Worm (Caenorhabditis elegans) whole organism, L4 larva: ENCODE results near the gene aakg-1.

Source experiments
- F26F4.8 ChIP-seq: fragments of 200-800 bp; sonication (Bioruptor generic); conservative IDR thresholded peaks from 2 replicates; pipeline ENCODE4 v1.3.6; 2022; ENCODE audit warnings: missing genetic modification characterization, missing compliant biosample characterization
- R02D3.7 ChIP-seq: fragments of 150-350 bp; sonication (generic microtip); optimal IDR thresholded peaks from 3 replicates; lab custom pipeline; 2014; ENCODE audit warnings: missing biosample characterization, missing genetic modification characterization
- Y105C5A.15 ChIP-seq: fragments of 200-800 bp; sonication (Bioruptor generic); IDR thresholded peaks from 2 replicates; pipeline ENCODE4 v1.3.6; 2022; ENCODE audit warnings: missing genetic modification characterization, missing compliant biosample characterization
- Y75B8A.6 ChIP-seq: fragments of 200-800 bp; sonication (Bioruptor generic); IDR thresholded peaks from 2 replicates; pipeline ENCODE4 v1.3.6; 2022; ENCODE audit warnings: missing genetic modification reagents, missing genetic modification characterization, missing compliant biosample characterization
- ZK337.2 ChIP-seq: fragments of 200-800 bp; sonication (Bioruptor generic); IDR thresholded peaks from 2 replicates; pipeline ENCODE4 v1.3.6; 2022; ENCODE audit warnings: missing genetic modification reagents, missing genetic modification characterization, missing compliant biosample characterization
- aha-1 ChIP-seq: fragments of 150-350 bp; peaks from one replicate; lab custom pipeline; 2014; ENCODE audit warnings: missing biosample characterization, missing genetic modification characterization
- ama-1 ChIP-seq: fragments of 150-350 bp; optimal IDR thresholded peaks from 2 replicates; lab custom pipeline; 2014; ENCODE audit warnings: inconsistent platforms, mixed read lengths
- attf-4 ChIP-seq: sonication (generic microtip); optimal IDR thresholded peaks from 3 replicates; lab custom pipeline; 2017; ENCODE audit warnings: missing biosample characterization, missing genetic modification characterization
- ceh-32 ChIP-seq: sonication (generic microtip); optimal IDR thresholded peaks from 2 replicates; lab custom pipeline; 2016; ENCODE audit warnings: mild to moderate bottlenecking, missing genetic modification characterization, missing compliant biosample characterization; ENCODE audit not compliant: poor library complexity
- ceh-44 ChIP-seq: fragments of 200-800 bp; sonication (Bioruptor generic); IDR thresholded peaks from 2 replicates; pipeline ENCODE4 v1.3.6; 2022; ENCODE audit warnings: missing genetic modification reagents, missing genetic modification characterization, missing compliant biosample characterization
- ceh-82 ChIP-seq: sonication (generic microtip); optimal IDR thresholded peaks from 2 replicates; lab custom pipeline; 2017; ENCODE audit warnings: missing biosample characterization, missing genetic modification characterization
- ces-1 ChIP-seq: fragments of 150-350 bp; sonication (generic microtip); optimal IDR thresholded peaks from 4 replicates; lab custom pipeline; 2014; ENCODE audit warnings: missing biosample characterization, missing genetic modification reagents, missing genetic modification characterization
- cey-2 ChIP-seq: sonication (generic microtip); optimal IDR thresholded peaks from 3 replicates; lab custom pipeline; 2017; ENCODE audit warnings: missing genetic modification characterization, mild to moderate bottlenecking, missing compliant biosample characterization, antibody characterized with exemption, borderline replicate concordance; ENCODE audit not compliant: insufficient read depth
- daf-19 ChIP-seq: fragments of 200-800 bp; sonication (Bioruptor generic); conservative IDR thresholded peaks from 2 replicates; pipeline ENCODE4 v1.3.6; 2022; ENCODE audit warnings: missing genetic modification characterization, missing compliant biosample characterization
- daf-8 ChIP-seq: fragments of 200-800 bp; sonication (Bioruptor generic); IDR thresholded peaks from 2 replicates; pipeline ENCODE4 v1.3.6; 2022; ENCODE audit warnings: missing genetic modification characterization, missing compliant biosample characterization
- dmd-9 ChIP-seq: fragments of 200-800 bp; sonication (Bioruptor generic); IDR thresholded peaks from 2 replicates; pipeline ENCODE4 v1.3.6; 2022; ENCODE audit warnings: missing genetic modification reagents, missing genetic modification characterization, missing compliant biosample characterization
- duxl-1 ChIP-seq: sonication (generic microtip); optimal IDR thresholded peaks from 2 replicates; lab custom pipeline; 2016; ENCODE audit warnings: mild to moderate bottlenecking, missing genetic modification characterization, moderate library complexity, missing compliant biosample characterization; ENCODE audit not compliant: poor library complexity
- fos-1 ChIP-seq: fragments of 150-350 bp; optimal IDR thresholded peaks from 2 replicates; lab custom pipeline; 2014; ENCODE audit warnings: missing biosample characterization, missing genetic modification characterization
- gei-8 ChIP-seq: fragments of 200-800 bp; sonication (Bioruptor generic); optimal IDR thresholded peaks from 2 replicates; lab custom pipeline; 2018; ENCODE audit warnings: mild to moderate bottlenecking, missing genetic modification characterization, missing compliant biosample characterization
- hif-1 ChIP-seq, 2 experiments: sonication (generic microtip); optimal IDR thresholded peaks; 2 replicates each; lab custom pipeline; 2016 to 2017; ENCODE audit warnings: missing compliant biosample characterization in 2 of 2, missing genetic modification characterization in 2 of 2, missing genetic modification reagents in 2 of 2, missing genotype in 2 of 2, mild to moderate bottlenecking in 1 of 2
- hlh-11 ChIP-seq: fragments of 200-800 bp; sonication (Bioruptor generic); optimal IDR thresholded peaks from 2 replicates; lab custom pipeline; 2018; ENCODE audit warnings: mild to moderate bottlenecking, missing genetic modification characterization, missing compliant biosample characterization
- hlh-30 ChIP-seq: sonication (generic microtip); optimal IDR thresholded peaks from 2 replicates; lab custom pipeline; 2017; ENCODE audit warnings: antibody characterized with exemption, mild to moderate bottlenecking, missing genetic modification characterization, missing compliant biosample characterization; ENCODE audit not compliant: insufficient read depth
- jun-1 ChIP-seq: fragments of 150-350 bp; optimal IDR thresholded peaks from 2 replicates; lab custom pipeline; 2014; ENCODE audit warnings: missing biosample characterization, missing genetic modification reagents, missing genetic modification characterization
- lim-7 ChIP-seq: fragments of 200-800 bp; sonication (Bioruptor generic); IDR thresholded peaks from 2 replicates; pipeline ENCODE4 v1.3.6; 2022; ENCODE audit warnings: missing genetic modification characterization, missing compliant biosample characterization
- lin-1 ChIP-seq: fragments of 200-800 bp; sonication (Bioruptor generic); IDR thresholded peaks from 2 replicates; pipeline ENCODE4 v1.3.6; 2022; ENCODE audit warnings: missing genetic modification reagents, missing genetic modification characterization, missing compliant biosample characterization
- lin-13 ChIP-seq: fragments of 150-350 bp; optimal IDR thresholded peaks from 2 replicates; lab custom pipeline; 2014; ENCODE audit warnings: missing biosample characterization, missing genetic modification reagents, missing genetic modification characterization
- lin-38 ChIP-seq: fragments of 200-800 bp; sonication (Bioruptor generic); IDR thresholded peaks from 2 replicates; pipeline ENCODE4 v1.3.6; 2022; ENCODE audit warnings: missing genetic modification reagents, missing genetic modification characterization, missing compliant biosample characterization
- lin-39 ChIP-seq: fragments of 150-350 bp; optimal IDR thresholded peaks from 2 replicates; lab custom pipeline; 2014; ENCODE audit warnings: missing biosample characterization, missing genetic modification reagents, missing genetic modification characterization
- madf-5 ChIP-seq, 2 experiments: fragments of 200-800 bp; sonication (Bioruptor generic); IDR thresholded peaks; 2 replicates each; pipeline ENCODE4 v1.3.6; 2022; ENCODE audit warnings: missing compliant biosample characterization in 2 of 2, missing genetic modification characterization in 2 of 2
- mxl-3 ChIP-seq: fragments of 200-800 bp; sonication (Bioruptor generic); optimal IDR thresholded peaks from 2 replicates; lab custom pipeline; 2018; ENCODE audit warnings: mild to moderate bottlenecking, missing genetic modification characterization, missing compliant biosample characterization
- nhr-111 ChIP-seq: fragments of 200-800 bp; sonication (Bioruptor generic); optimal IDR thresholded peaks from 2 replicates; lab custom pipeline; 2018; ENCODE audit warnings: mild to moderate bottlenecking, missing genetic modification characterization, missing compliant biosample characterization
- nhr-237 ChIP-seq: sonication (generic microtip); optimal IDR thresholded peaks from 2 replicates; lab custom pipeline; 2017; ENCODE audit warnings: missing biosample characterization, missing genetic modification characterization
- nhr-41 ChIP-seq: fragments of 200-800 bp; sonication (Bioruptor generic); IDR thresholded peaks from 2 replicates; pipeline ENCODE4 v1.3.6; 2022; ENCODE audit warnings: missing genetic modification reagents, missing genetic modification characterization, missing compliant biosample characterization
- nhr-42 ChIP-seq: fragments of 200-800 bp; sonication (Bioruptor generic); IDR thresholded peaks from 2 replicates; pipeline ENCODE4 v1.3.6; 2022; ENCODE audit warnings: missing genetic modification characterization, missing compliant biosample characterization
- nhr-48 ChIP-seq: sonication (generic microtip); optimal IDR thresholded peaks from 2 replicates; lab custom pipeline; 2016; ENCODE audit warnings: mild to moderate bottlenecking, missing genetic modification characterization, missing compliant biosample characterization
- nhr-77 ChIP-seq: fragments of 150-350 bp; optimal IDR thresholded peaks from 2 replicates; lab custom pipeline; 2014; ENCODE audit warnings: missing biosample characterization, missing genetic modification characterization
- pqm-1 ChIP-seq: sonication (generic microtip); optimal IDR thresholded peaks from 2 replicates; lab custom pipeline; 2017; ENCODE audit warnings: missing biosample characterization, missing genetic modification characterization
- saeg-2 ChIP-seq: fragments of 200-800 bp; sonication (Bioruptor generic); IDR thresholded peaks from 2 replicates; pipeline ENCODE4 v1.3.6; 2022; ENCODE audit warnings: missing genetic modification reagents, missing genetic modification characterization, missing compliant biosample characterization
- sdz-12 ChIP-seq: fragments of 200-800 bp; sonication (Bioruptor generic); optimal IDR thresholded peaks from 2 replicates; lab custom pipeline; 2018; ENCODE audit warnings: mild to moderate bottlenecking, missing genetic modification characterization, missing compliant biosample characterization
- snpc-1.2 ChIP-seq: fragments of 200-800 bp; sonication (Bioruptor generic); IDR thresholded peaks from 2 replicates; pipeline ENCODE4 v1.3.6; 2022; ENCODE audit warnings: missing genetic modification reagents, missing genetic modification characterization, missing compliant biosample characterization
- snpc-4 ChIP-seq: fragments of 150-350 bp; optimal IDR thresholded peaks from 2 replicates; lab custom pipeline; 2014; ENCODE audit warnings: missing biosample characterization, missing genetic modification characterization
- spr-1 ChIP-seq: sonication (generic microtip); optimal IDR thresholded peaks from 2 replicates; lab custom pipeline; 2016; ENCODE audit warnings: mild to moderate bottlenecking, missing genetic modification characterization, missing compliant biosample characterization
- spr-3 ChIP-seq: fragments of 200-800 bp; sonication (Bioruptor generic); optimal IDR thresholded peaks from 2 replicates; lab custom pipeline; 2018; ENCODE audit warnings: mild to moderate bottlenecking, missing genetic modification characterization, missing compliant biosample characterization
- tra-1 ChIP-seq: fragments of 200-800 bp; sonication (Bioruptor generic); IDR thresholded peaks from 2 replicates; pipeline ENCODE4 v1.3.6; 2022; ENCODE audit warnings: missing genetic modification reagents, missing genetic modification characterization, missing compliant biosample characterization
- vab-7 ChIP-seq: fragments of 200-800 bp; sonication (Bioruptor generic); IDR thresholded peaks from 2 replicates; pipeline ENCODE4 v1.3.6; 2022; ENCODE audit warnings: missing genetic modification reagents, missing genetic modification characterization, missing compliant biosample characterization
- zfp-2 ChIP-seq: sonication (generic microtip); optimal IDR thresholded peaks from 2 replicates; lab custom pipeline; 2016; ENCODE audit warnings: mild to moderate bottlenecking, missing genetic modification characterization, missing compliant biosample characterization
- zfp-3 ChIP-seq: fragments of 200-800 bp; sonication (Bioruptor generic); conservative IDR thresholded peaks from 2 replicates; pipeline ENCODE4 v1.3.6; 2022; ENCODE audit warnings: missing genetic modification reagents, missing genetic modification characterization, missing compliant biosample characterization
- zip-2 ChIP-seq: fragments of 150-350 bp; optimal IDR thresholded peaks from 2 replicates; lab custom pipeline; 2014; ENCODE audit warnings: missing biosample characterization, missing genetic modification characterization
- ztf-7 ChIP-seq: fragments of 150-350 bp; optimal IDR thresholded peaks from 2 replicates; lab custom pipeline; 2014; ENCODE audit warnings: missing biosample characterization, missing genetic modification characterization

aakg-1 gene

DNA sequence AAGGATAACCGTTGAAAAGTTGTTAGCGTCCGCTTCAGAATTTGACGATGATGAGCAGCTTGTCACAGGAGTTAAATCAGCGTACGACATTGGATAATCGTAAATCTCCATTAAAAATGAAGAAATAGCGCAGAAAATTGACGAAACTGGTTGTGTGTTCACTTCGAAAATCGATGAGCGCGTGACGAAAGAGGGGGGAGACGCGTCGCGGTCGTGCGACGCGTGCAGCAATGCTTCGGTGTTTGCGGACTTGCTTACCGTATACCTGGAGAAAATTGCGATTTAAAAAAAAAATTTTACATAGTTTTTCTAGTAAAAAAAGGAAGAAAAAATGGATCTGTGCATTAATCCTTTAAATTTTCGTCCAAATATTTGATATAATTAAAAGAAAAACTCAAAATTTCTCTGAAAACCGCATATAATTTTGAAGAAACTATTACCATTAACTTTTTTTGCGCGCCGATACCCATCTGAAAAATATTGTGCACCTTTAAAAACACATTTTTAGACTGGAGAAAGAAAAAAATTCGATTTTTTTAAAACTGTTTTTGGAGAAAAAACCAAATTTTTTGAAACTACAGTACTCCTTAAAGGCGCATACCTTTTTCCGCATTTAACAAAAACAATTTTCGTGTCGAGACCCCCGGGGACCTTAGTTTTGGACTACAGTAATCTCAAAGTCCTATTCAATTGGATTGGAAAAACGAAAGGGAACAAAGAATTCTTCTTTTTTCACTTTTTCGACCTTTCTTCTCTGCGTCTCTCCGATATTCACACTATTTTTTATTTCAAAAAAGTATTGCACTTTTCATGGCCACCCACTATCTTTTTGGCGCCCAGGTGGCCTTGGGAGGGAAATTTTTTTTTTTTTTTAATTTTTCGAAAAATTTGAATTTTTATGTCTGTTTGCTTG, 23.5 kb upstream of the aakg-1 start (continued):
- TF ChIP-seq snpc-1.2 (peak; percentile 64), lin-38 (GFP tag; lab: Robert Waterston, UW) (peak; percentile 76), saeg-2 (GFP tag; lab: Robert Waterston, UW) (no peak), ama-1 (lab: Kevin White, UChicago) (peak; percentile 89), nhr-237 (tag; lab: Kevin White, UChicago) (no peak), zfp-2 (tag; lab: Kevin White, UChicago) (peak; percentile 51), nhr-111 (peak; percentile 68), mxl-3 (GFP tag; lab: Kevin White, UChicago) (peak; percentile 42), zip-2 (tag; lab: Kevin White, UChicago) (no peak), Y105C5A.15 (GFP tag; lab: Robert Waterston, UW) (no peak; the same call in 1 of the 2 replicates), lim-7 (GFP tag; lab: Robert Waterston, UW) (peak; percentile 68), spr-1 (tag; lab: Kevin White, UChicago) (peak; percentile 38), aha-1 (peak; percentile 97), gei-8 (GFP tag; lab: Kevin White, UChicago) (peak; percentile 1), ceh-44 (no peak), nhr-77 (tag; lab: Kevin White, UChicago) (peak; percentile 70), duxl-1 (tag; lab: Kevin White, UChicago) (peak; percentile 29), daf-19 (GFP tag; lab: Robert Waterston, UW) (no peak), nhr-41 (GFP tag; lab: Robert Waterston, UW) (peak; percentile 23; the same call in 1 of the 2 replicates), lin-13 (GFP tag; lab: Kevin White, UChicago) (peak; percentile 88), dmd-9 (peak; percentile 42; the same call in 1 of the 2 replicates), spr-3 (GFP tag; lab: Kevin White, UChicago) (no peak), nhr-42 (peak; percentile 75), attf-4 (tag; lab: Kevin White, UChicago) (no peak), ztf-7 (tag; lab: Kevin White, UChicago) (peak; percentile 39), ZK337.2 (GFP tag; lab: Robert Waterston, UW) (no peak), pqm-1 (tag; lab: Kevin White, UChicago) (no peak), snpc-4 (tag; lab: Kevin White, UChicago) (no peak), lin-1 (GFP tag; lab: Robert Waterston, UW) (no peak; the same call in 1 of the 2 replicates), R02D3.7 (tag; lab: Kevin White, UChicago) (no peak), ceh-32 (tag; lab: Kevin White, UChicago) (no peak), ceh-82 (no peak), fos-1 (tag; lab: Kevin White, UChicago) (peak; percentile 36), hlh-30 (peak; percentile 99), daf-8 (GFP tag; lab: Robert Waterston, UW) (no peak), Y75B8A.6 (GFP tag; lab: Robert Waterston, UW) (0 out of 2 replicates have a peak, but pooled peaks have one; percentile 73), hif-1 (tag; optimal IDR thresholded peaks at IDR 0.05; lab: Kevin White, UChicago) (peak in 1 of 2 experiments; percentile 59), lin-39 (peak; percentile 27), madf-5 (GFP tag; IDR thresholded peaks at IDR 0.05; lab: Robert Waterston, UW) (peak; percentile 13 to 24; a peak in 1 of 4 replicates), F26F4.8 (GFP tag; lab: Robert Waterston, UW) (no peak), jun-1 (no peak), vab-7 (GFP tag; lab: Robert Waterston, UW) (peak; percentile 54), ces-1 (GFP tag; lab: Kevin White, UChicago) (no peak), hlh-11 (tag; lab: Kevin White, UChicago) (peak; percentile 75), tra-1 (0 out of 2 replicates have a peak, but pooled peaks have one; percentile 22), sdz-12 (GFP tag; lab: Kevin White, UChicago) (no peak), cey-2 (tag; lab: Kevin White, UChicago) (no peak), zfp-3 (GFP tag; lab: Robert Waterston, UW) (peak; percentile 86), nhr-48 (no peak)
